Fruit fly (Drosophila melanogaster): ENCODE measurements around the gene CG6508.

Gene CG6508

DNA sequence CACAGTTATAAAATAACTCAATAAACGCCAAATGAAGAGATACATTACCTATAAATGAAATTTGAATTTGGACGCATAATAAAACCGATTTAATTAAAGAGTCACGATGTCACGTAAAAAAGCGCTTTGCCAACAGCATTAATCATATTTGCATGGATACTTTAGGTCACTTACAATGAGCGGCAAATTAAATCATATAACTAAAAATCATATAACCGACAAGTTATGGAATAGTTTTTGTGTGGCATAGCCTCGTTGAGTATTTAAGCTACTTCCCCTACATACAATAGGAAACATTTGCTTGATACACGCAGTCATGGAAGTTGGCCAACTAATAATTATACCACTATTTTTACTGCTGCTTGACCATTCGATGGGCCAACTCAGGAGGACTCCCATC is at the start of gene CG6508:
Gene CG6508, plus strand, starts transcription at position 301 of the 400 bp plus-strand sequence.
- no peak for TF ChIP-seq CG17801 (GFP tag; optimal IDR thresholded peaks at IDR 0.05; ENCODE audit: partially characterized antibody)

DNA sequence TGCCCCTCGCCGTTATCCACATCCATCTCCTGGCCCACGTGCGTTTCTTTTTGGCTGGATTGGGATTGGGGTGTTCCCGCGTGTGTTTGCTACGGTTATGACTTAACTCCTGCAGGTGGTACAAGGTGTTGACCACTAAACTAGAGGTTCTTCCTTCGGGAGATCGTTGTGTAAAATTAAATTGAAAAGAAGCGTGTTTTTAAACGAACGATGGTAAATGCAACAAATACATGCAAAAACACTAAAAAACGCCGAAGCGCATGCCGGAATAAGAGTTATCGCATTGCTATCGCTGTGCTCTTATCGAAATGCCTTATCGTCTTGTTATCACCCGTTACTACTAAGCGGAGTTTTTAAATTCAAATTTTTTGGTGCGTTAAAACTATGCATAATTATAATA is 49.2 kb upstream of the CG6508 start, which contains the start of gene CG6724:
Gene CG6724, minus strand, starts transcription at position 245 of the 400 bp plus-strand sequence.
- TF ChIP-seq CG17801 (GFP tag; optimal IDR thresholded peaks at IDR 0.05; ENCODE audit: partially characterized antibody), result no peak

DNA sequence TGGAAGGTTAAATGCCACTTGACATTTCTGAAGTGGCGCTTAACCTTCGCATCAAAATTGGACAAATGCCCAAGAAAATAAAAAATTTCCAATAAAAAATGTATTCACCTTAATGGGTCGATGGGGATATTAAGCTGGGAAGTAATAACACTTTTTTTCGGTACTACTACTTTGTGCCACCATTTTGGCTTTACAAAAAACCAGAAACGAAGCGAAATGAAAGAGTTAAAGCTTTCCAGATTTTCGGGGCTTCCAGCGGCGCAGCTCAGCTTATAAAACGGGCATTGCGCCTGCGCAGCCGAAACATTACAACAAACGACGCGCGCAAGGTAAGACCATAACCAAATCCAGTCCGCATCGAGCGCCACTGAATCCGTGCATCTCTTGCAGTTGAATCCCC is 48.3 kb upstream of the CG6508 start, which contains the start of gene CG17127:
Gene CG17127, plus strand, starts transcription at position 301 of the 400 bp plus-strand sequence.
- TF ChIP-seq CG17801 (GFP tag; optimal IDR thresholded peaks at IDR 0.05; ENCODE audit: partially characterized antibody), result no peak

dm6 chr2L:10774041-10774440 is 44.9 kb upstream of the CG6508 start:
- TF ChIP-seq CG17801 (GFP tag; optimal IDR thresholded peaks at IDR 0.05; ENCODE audit: partially characterized antibody), result no peak

DNA sequence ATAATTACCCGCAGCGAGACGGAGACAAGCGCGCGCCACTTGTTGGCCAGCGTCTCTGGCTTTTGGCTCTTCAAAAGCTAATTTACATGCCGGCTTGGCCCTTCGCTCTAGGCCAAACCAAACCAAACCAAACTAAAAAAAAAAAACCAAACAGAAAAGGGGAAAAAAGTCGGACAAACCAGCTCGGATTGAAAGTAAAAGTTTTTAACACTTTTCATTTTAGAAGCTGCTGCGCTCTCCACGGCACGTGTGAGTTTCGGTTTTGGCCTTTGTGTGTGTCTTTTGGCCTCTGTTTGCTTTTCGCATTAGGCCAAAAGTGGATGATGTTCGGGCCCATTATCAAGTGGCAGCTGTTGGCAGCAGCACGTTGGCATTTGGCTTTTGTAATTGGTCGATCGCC is 37.7 kb upstream of the CG6508 start:
- TF ChIP-seq CG17801 (GFP tag; optimal IDR thresholded peaks at IDR 0.05; ENCODE audit: partially characterized antibody), result no peak

dm6 chr2L:10789922-10790321 is 29.0 kb upstream of the CG6508 start, which contains the start of gene CG31870:
Gene CG31870, plus strand, starts transcription at chr2L:10790222.
- TF ChIP-seq CG17801 (GFP tag; optimal IDR thresholded peaks at IDR 0.05; ENCODE audit: partially characterized antibody), result no peak

- TF ChIP-seq CG17801 (GFP tag; optimal IDR thresholded peaks at IDR 0.05; ENCODE audit: partially characterized antibody), result no peak
Observed at dm6 chr2L:10791343-10791742, 27.6 kb upstream of the CG6508 start.

DNA sequence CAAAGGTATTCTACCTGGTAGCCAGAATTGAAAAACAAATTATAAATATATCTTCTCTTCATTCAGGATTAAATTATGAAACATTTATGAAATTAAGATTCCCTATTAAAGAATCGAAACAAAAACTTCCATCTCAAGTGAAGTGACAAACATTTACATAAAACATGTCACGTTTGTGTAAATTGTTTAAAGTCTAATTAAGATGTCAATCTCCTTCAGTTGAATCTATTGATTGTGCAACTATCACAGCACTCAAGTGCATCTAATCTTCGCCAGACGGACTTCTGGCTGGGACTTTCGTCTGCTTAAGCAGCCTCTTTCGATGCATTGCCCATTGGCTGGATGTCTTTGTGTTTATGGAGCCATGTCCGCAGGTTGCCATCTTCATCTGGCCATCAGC is 26.8 kb upstream of the CG6508 start:
- TF ChIP-seq CG17801 (GFP tag; optimal IDR thresholded peaks at IDR 0.05; ENCODE audit: partially characterized antibody), result no peak

DNA sequence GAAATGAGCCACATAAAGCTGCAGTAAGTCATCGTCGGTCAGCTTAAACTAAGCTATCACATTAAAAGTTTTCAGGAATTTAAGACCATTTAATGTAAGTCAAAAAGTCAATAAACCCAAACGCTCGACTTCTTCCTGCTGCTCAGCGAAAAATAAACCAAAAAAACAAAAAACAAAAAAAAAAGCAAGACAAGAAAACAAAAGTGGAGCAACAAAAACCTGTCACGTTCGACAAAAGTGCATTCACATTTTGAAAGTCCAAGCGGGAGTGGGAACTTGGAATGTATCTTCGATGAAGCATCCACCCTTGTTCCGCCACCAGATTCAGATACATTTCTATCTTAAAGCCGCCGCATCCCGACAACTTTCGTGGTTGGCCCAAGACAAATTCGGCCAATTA is 24.9 kb upstream of the CG6508 start:
- TF ChIP-seq CG17801 (GFP tag; optimal IDR thresholded peaks at IDR 0.05; ENCODE audit: partially characterized antibody), result no peak

DNA sequence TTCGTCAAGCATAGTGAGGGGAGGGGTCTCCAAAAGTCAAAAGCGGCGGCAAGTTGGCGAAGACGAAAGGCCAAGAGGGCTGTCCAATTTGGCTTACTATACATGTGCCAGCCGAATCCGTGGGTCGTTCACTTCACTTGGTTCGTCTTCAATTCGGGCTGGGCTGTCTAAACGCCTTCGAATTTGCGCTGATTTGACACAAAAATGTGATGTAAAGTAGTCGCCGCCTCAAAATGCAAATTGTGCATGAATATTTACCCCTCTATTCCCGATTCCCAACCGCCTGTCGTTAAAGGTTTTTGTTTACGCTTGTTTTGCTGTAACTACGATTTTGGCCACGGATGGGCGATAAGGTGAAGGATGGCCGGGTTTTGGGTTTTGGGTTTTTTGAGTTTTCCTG is 23.2 kb upstream of the CG6508 start:
- no peak for TF ChIP-seq CG17801 (GFP tag; optimal IDR thresholded peaks at IDR 0.05; ENCODE audit: partially characterized antibody)

- no peak for TF ChIP-seq CG17801 (GFP tag; optimal IDR thresholded peaks at IDR 0.05; ENCODE audit: partially characterized antibody)
Observed at dm6 chr2L:10800877-10801719, 17.8 kb upstream of the CG6508 start, which contains the start of gene CG31869. Gene CG31869, minus strand, starts transcription at chr2L:10801109.

DNA sequence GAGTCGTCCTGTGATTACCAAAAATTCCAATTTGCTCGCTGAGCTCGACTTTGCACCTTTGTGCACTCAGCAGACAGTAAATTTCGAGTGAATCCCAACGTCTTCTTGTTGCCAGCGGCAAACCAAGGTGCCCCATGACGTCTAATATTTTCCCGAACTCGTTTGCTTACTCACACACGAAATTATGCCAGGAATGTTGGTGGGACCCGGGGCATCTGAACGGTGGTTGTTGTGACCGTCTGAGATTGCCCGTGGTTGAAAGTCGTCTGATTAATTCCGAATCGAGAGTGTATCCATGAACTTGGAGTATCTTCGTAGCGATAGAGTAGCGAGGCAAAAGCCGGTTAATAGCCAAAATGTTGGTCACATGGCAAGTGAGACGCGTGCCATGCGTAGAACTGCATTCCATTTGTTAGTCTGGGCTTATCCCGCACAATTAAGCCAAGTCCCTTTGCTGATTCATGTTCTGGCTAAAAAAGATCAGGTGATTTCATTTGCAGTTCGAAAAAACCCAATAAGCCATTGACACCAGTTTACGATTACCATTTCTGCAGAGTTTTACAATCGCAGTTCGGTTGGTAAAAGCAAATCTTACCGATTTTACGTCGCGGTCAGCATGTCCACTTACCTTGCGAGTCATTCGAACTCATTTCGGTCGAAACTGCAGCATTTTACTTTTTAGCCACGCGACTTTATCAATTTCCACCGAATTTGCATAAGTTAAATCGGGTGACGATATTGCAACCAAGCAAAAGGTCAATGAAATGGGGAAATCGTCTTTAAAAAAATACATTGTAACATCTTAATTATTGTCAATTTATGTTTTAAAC is 16.7 kb upstream of the CG6508 start:
- TF ChIP-seq CG17801 (GFP tag; optimal IDR thresholded peaks at IDR 0.05; ENCODE audit: partially characterized antibody), result peak; percentile 74

DNA sequence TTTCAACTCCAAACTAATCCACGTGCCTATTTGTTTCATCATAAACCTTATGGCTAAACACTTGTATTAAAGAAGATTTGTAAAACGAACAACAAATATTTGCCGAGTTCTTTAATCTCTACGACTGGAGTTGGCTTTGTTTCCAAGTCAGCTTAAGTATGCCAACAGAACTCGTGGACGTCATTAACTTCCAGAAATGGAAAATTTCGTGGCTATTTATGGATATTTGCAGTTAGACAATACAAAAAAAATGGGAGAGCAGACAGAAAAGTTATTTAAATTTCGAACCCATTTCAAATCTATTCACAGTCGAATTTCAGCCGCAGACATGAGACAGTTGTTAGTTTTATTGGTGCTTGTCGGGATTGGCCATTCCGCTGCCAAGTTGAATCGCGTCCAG is 1.5 kb downstream of the CG6508 start, which contains the start of gene CG17134:
Gene CG17134, plus strand, starts transcription at position 301 of the 400 bp plus-strand sequence.
- TF ChIP-seq CG17801 (GFP tag; optimal IDR thresholded peaks at IDR 0.05; ENCODE audit: partially characterized antibody), result no peak

dm6 chr2L:10822620-10823019 is 3.7 kb downstream of the CG6508 start:
- TF ChIP-seq CG17801 (GFP tag; optimal IDR thresholded peaks at IDR 0.05; ENCODE audit: partially characterized antibody), result no peak

DNA sequence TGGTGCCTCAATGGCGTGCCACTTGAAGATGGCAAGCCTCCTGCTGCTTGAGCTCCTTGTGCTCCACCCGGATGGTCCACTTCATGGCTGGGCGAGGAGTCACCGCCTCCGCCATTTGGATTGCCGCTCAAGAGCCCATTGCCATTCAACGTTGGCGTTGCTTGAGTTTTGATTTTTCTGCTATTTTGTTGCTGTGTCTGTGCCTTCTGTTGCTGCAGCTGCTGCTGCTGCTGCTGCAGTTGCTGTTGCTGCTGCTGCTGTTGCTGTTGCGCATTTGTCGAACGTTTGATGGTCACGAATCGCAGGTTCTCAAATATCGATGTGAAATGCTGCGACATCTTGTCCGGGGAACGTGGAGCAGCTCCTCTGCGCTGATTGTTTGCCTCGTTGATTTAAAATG is 12.7 kb downstream of the CG6508 start:
- no peak for TF ChIP-seq CG17801 (GFP tag; optimal IDR thresholded peaks at IDR 0.05; ENCODE audit: partially characterized antibody)

All from ovary, adult (tissue).